Fruit fly (Drosophila melanogaster): Measurements from ENCODE around the gene r-l.

DNA sequence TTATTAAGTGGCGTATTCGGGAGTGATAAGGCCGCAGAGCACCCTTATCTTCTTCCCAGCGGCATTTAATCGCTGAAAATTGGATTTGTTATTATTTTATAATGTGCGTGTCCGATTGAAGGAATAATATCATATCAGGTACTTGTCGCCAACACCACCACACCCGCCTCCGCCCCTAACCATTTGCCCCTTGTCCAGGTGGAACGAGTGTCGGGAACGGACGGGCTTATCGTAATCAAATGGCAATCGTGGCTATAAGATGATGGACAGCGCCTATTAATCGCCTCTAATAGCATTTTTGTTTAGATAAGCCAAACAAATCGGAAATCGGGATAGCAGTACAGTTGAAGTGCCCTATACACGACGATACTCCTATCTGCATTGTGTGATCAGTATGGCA lies 5.1 kb upstream of the r-l start:
- TF ChIP-seq ovo (GFP tag; optimal IDR thresholded peaks at IDR 0.05), result no peak
- TF ChIP-seq CG33017 (tag; optimal IDR thresholded peaks at IDR 0.05), result no peak
- TF ChIP-seq cnc (optimal IDR thresholded peaks at IDR 0.05), result no peak
- no peak for TF ChIP-seq CG7045 (GFP tag; optimal IDR thresholded peaks at IDR 0.05)
